Worm (Caenorhabditis elegans) whole organism, L3 larva: ENCODE measurements around the gene fbxa-197.

Source experiments
- ama-1 ChIP-seq: fragments of 150-350 bp; optimal IDR thresholded peaks from 2 replicates; lab custom pipeline; 2018
- ceh-16 ChIP-seq: sonication (generic microtip); optimal IDR thresholded peaks from 2 replicates; lab custom pipeline; 2017; ENCODE audit warnings: missing biosample characterization, missing genetic modification characterization
- ceh-28 ChIP-seq: fragments of 150-350 bp; optimal IDR thresholded peaks from 2 replicates; lab custom pipeline; 2014; ENCODE audit warnings: missing biosample characterization, missing genetic modification reagents, missing genetic modification characterization
- ceh-82 ChIP-seq: fragments of 150-350 bp; optimal IDR thresholded peaks from 2 replicates; lab custom pipeline; 2014; ENCODE audit warnings: missing biosample characterization, missing genetic modification characterization
- ceh-9 ChIP-seq: sonication (generic microtip); optimal IDR thresholded peaks from 2 replicates; lab custom pipeline; 2018; ENCODE audit warnings: missing biosample characterization, missing genetic modification characterization
- daf-12 ChIP-seq: fragments of 150-350 bp; optimal IDR thresholded peaks from 2 replicates; lab custom pipeline; 2014; ENCODE audit warnings: missing biosample characterization, missing genetic modification reagents, missing genetic modification characterization
- egl-5 ChIP-seq: fragments of 150-350 bp; optimal IDR thresholded peaks from 2 replicates; lab custom pipeline; 2017; ENCODE audit warnings: missing biosample characterization, missing genetic modification reagents, missing genetic modification characterization, inconsistent platforms
- elt-2 ChIP-seq: sonication (generic microtip); optimal IDR thresholded peaks from 2 replicates; lab custom pipeline; 2016; ENCODE audit warnings: missing genetic modification reagents, mild to moderate bottlenecking, missing genetic modification characterization, missing compliant biosample characterization
- eor-1 ChIP-seq, 2 experiments: fragments of 150-350 bp; optimal IDR thresholded peaks; 2 replicates each; lab custom pipeline; 2014 to 2018; ENCODE audit warnings: missing biosample characterization in 2 of 2, missing genetic modification characterization in 2 of 2
- fkh-10 ChIP-seq: sonication (generic microtip); optimal IDR thresholded peaks from 2 replicates; lab custom pipeline; 2017; ENCODE audit warnings: missing biosample characterization, missing genetic modification reagents, missing genetic modification characterization
- fos-1 ChIP-seq: fragments of 150-350 bp; optimal IDR thresholded peaks from 2 replicates; lab custom pipeline; 2014; ENCODE audit warnings: missing biosample characterization, missing genetic modification characterization
- hmg-11 ChIP-seq: sonication (generic microtip); optimal IDR thresholded peaks from 2 replicates; lab custom pipeline; 2016; ENCODE audit warnings: missing genetic modification characterization, missing compliant biosample characterization
- jun-1 ChIP-seq: fragments of 150-350 bp; optimal IDR thresholded peaks from 2 replicates; lab custom pipeline; 2014; ENCODE audit warnings: missing biosample characterization, missing genetic modification reagents, missing genetic modification characterization
- lin-15B ChIP-seq: fragments of 150-350 bp; optimal IDR thresholded peaks from 2 replicates; lab custom pipeline; 2014; ENCODE audit warnings: missing biosample characterization, missing genetic modification characterization
- lsy-12 ChIP-seq: sonication (generic microtip); optimal IDR thresholded peaks from 2 replicates; lab custom pipeline; 2016; ENCODE audit warnings: mild to moderate bottlenecking, missing genetic modification characterization, missing compliant biosample characterization
- mdl-1 ChIP-seq: fragments of 150-350 bp; optimal IDR thresholded peaks from 2 replicates; lab custom pipeline; 2014; ENCODE audit warnings: missing biosample characterization, missing genetic modification characterization
- mml-1 ChIP-seq: fragments of 150-350 bp; sonication (generic microtip); optimal IDR thresholded peaks from 3 replicates; lab custom pipeline; 2014; ENCODE audit warnings: missing biosample characterization, missing genetic modification characterization
- nfya-1 ChIP-seq: sonication (generic microtip); optimal IDR thresholded peaks from 2 replicates; lab custom pipeline; 2017; ENCODE audit warnings: missing genetic modification characterization, mild to moderate bottlenecking, missing compliant biosample characterization, antibody characterized with exemption, moderate library complexity; ENCODE audit not compliant: insufficient read depth
- nhr-11 ChIP-seq: fragments of 150-350 bp; optimal IDR thresholded peaks from 2 replicates; lab custom pipeline; 2014; ENCODE audit warnings: missing biosample characterization, missing genetic modification characterization
- nhr-12 ChIP-seq: fragments of 150-350 bp; optimal IDR thresholded peaks from 2 replicates; lab custom pipeline; 2014; ENCODE audit warnings: missing biosample characterization, missing genetic modification characterization
- nhr-23 ChIP-seq: fragments of 150-350 bp; optimal IDR thresholded peaks from 2 replicates; lab custom pipeline; 2014; ENCODE audit warnings: missing biosample characterization, missing genetic modification reagents, missing genetic modification characterization
- nhr-237 ChIP-seq: fragments of 150-350 bp; optimal IDR thresholded peaks from 2 replicates; lab custom pipeline; 2014; ENCODE audit warnings: missing biosample characterization, missing genetic modification characterization
- nhr-25 ChIP-seq: sonication (generic microtip); optimal IDR thresholded peaks from 2 replicates; lab custom pipeline; 2017; ENCODE audit warnings: missing biosample characterization, missing genetic modification characterization
- nhr-28 ChIP-seq: fragments of 150-350 bp; optimal IDR thresholded peaks from 2 replicates; lab custom pipeline; 2014; ENCODE audit warnings: missing biosample characterization, missing genetic modification characterization
- nhr-43 ChIP-seq: sonication (generic microtip); optimal IDR thresholded peaks from 2 replicates; lab custom pipeline; 2016; ENCODE audit warnings: mild to moderate bottlenecking, missing genetic modification characterization, missing compliant biosample characterization; ENCODE audit not compliant: poor library complexity, severe bottlenecking
- nhr-67 ChIP-seq: fragments of 150-350 bp; optimal IDR thresholded peaks from 2 replicates; lab custom pipeline; 2014; ENCODE audit warnings: missing biosample characterization, missing genetic modification characterization
- nhr-76 ChIP-seq: fragments of 150-350 bp; sonication (generic microtip); optimal IDR thresholded peaks from 5 replicates; lab custom pipeline; 2014; ENCODE audit warnings: missing biosample characterization, missing genetic modification characterization
- nhr-77 ChIP-seq: fragments of 150-350 bp; optimal IDR thresholded peaks from 2 replicates; lab custom pipeline; 2014; ENCODE audit warnings: missing biosample characterization, missing genetic modification characterization
- pqm-1 ChIP-seq: fragments of 150-350 bp; optimal IDR thresholded peaks from 2 replicates; lab custom pipeline; 2017; ENCODE audit warnings: missing biosample characterization, missing genetic modification characterization, inconsistent platforms
- skn-1 ChIP-seq: fragments of 150-350 bp; optimal IDR thresholded peaks from 2 replicates; lab custom pipeline; 2014; ENCODE audit warnings: missing biosample characterization, missing genetic modification characterization
- snpc-4 ChIP-seq: fragments of 150-350 bp; optimal IDR thresholded peaks from 2 replicates; lab custom pipeline; 2014; ENCODE audit warnings: missing biosample characterization, missing genetic modification characterization
- tbx-2 ChIP-seq: sonication (generic microtip); optimal IDR thresholded peaks from 2 replicates; lab custom pipeline; 2016; ENCODE audit warnings: mild to moderate bottlenecking, missing genetic modification characterization, missing compliant biosample characterization
- zag-1 ChIP-seq: fragments of 150-350 bp; optimal IDR thresholded peaks from 2 replicates; lab custom pipeline; 2014; ENCODE audit warnings: missing biosample characterization, missing genetic modification characterization
- ztf-11 ChIP-seq: fragments of 150-350 bp; optimal IDR thresholded peaks from 2 replicates; lab custom pipeline; 2014; ENCODE audit warnings: missing biosample characterization, missing genetic modification characterization
- ztf-4 ChIP-seq: fragments of 150-350 bp; optimal IDR thresholded peaks from 2 replicates; lab custom pipeline; 2014; ENCODE audit warnings: missing biosample characterization, missing genetic modification characterization

Gene fbxa-197

ce11 chrV:15826110-15826509 lies 41.4 kb upstream of the fbxa-197 start, which contains the start of gene srbc-51:
Gene srbc-51, plus strand, starts transcription at chrV:15826410.
- TF ChIP-seq ceh-16 (tag; lab: Kevin White, UChicago) (no peak), nhr-12 (tag; lab: Kevin White, UChicago) (no peak), ceh-28 (tag; lab: Kevin White, UChicago) (no peak), ztf-11 (tag; lab: Kevin White, UChicago) (no peak), mdl-1 (tag; lab: Kevin White, UChicago) (no peak), egl-5 (tag; lab: Kevin White, UChicago) (no peak), nhr-25 (tag; lab: Kevin White, UChicago) (no peak), lsy-12 (tag; lab: Kevin White, UChicago) (no peak), daf-12 (tag; lab: Kevin White, UChicago) (no peak), nhr-43 (tag; lab: Kevin White, UChicago) (no peak), zag-1 (tag; lab: Kevin White, UChicago) (no peak), jun-1 (no peak), nhr-11 (tag; lab: Kevin White, UChicago) (no peak), ztf-4 (tag; lab: Kevin White, UChicago) (no peak), elt-2 (tag; lab: Kevin White, UChicago) (no peak), hmg-11 (no peak), fkh-10 (GFP tag; lab: Kevin White, UChicago) (no peak), nhr-23 (tag; lab: Kevin White, UChicago) (no peak), skn-1 (no peak), mml-1 (tag; lab: Kevin White, UChicago) (no peak)
- TF ChIP-seq, all 47 proteins: peak for 0

- TF ChIP-seq nhr-237 (tag; lab: Kevin White, UChicago), result no peak
- no peak for TF ChIP-seq snpc-4 (tag; lab: Kevin White, UChicago)
- no peak for TF ChIP-seq ceh-82 (tag; lab: Kevin White, UChicago)
- no peak for TF ChIP-seq nhr-12 (tag; lab: Kevin White, UChicago)
- no peak for TF ChIP-seq nhr-77 (tag; lab: Kevin White, UChicago)
These were observed 37.6 kb upstream of the fbxa-197 start, which contains the start of gene srbc-55 for ce11 chrV:15829907-15830306. Gene srbc-55, minus strand, starts transcription at chrV:15830007.

- no peak for TF ChIP-seq nhr-76 (tag; lab: Kevin White, UChicago)
- TF ChIP-seq fos-1, result no peak
- TF ChIP-seq ceh-28 (tag; lab: Kevin White, UChicago), result no peak
- no peak for TF ChIP-seq pqm-1 (tag; lab: Kevin White, UChicago)
- no peak for TF ChIP-seq nhr-67 (tag; lab: Kevin White, UChicago)
- TF ChIP-seq mdl-1 (tag; lab: Kevin White, UChicago), result no peak
- no peak for TF ChIP-seq daf-12 (tag; lab: Kevin White, UChicago)
- no peak for TF ChIP-seq lin-15B (tag; lab: Kevin White, UChicago)
- no peak for TF ChIP-seq tbx-2
These were observed 35.9 kb upstream of the fbxa-197 start, which contains the start of gene srbc-56 for ce11 chrV:15831586-15831985. Gene srbc-56, minus strand, starts transcription at chrV:15831686.

ce11 chrV:15833622-15834021 lies 33.9 kb upstream of the fbxa-197 start, which contains the start of gene srbc-54:
Gene srbc-54, minus strand, starts transcription at chrV:15833722.
- TF ChIP-seq nhr-67 (tag; lab: Kevin White, UChicago) (no peak), zag-1 (tag; lab: Kevin White, UChicago) (no peak), nfya-1 (tag; lab: Kevin White, UChicago) (no peak), ztf-11 (tag; lab: Kevin White, UChicago) (no peak), nhr-76 (tag; lab: Kevin White, UChicago) (no peak), ztf-4 (tag; lab: Kevin White, UChicago) (no peak), nhr-28 (tag; lab: Kevin White, UChicago) (no peak), ama-1 (no peak), mdl-1 (tag; lab: Kevin White, UChicago) (no peak), nhr-11 (tag; lab: Kevin White, UChicago) (no peak), ceh-28 (tag; lab: Kevin White, UChicago) (no peak), eor-1 (tag; optimal IDR thresholded peaks at IDR 0.05; lab: Kevin White, UChicago) (no peak), ceh-9 (tag; lab: Kevin White, UChicago) (no peak)
